Worm (Caenorhabditis elegans): ENCODE measurements around the gene C26E1.1.

The C26E1.1 gene

ce11 chrV:13286525-13286924 is 10.8 kb upstream of the C26E1.1 start:
- TF ChIP-seq unc-62 (GFP tag; optimal IDR thresholded peaks at IDR 0.05): no peak

- no peak for TF ChIP-seq unc-62 (GFP tag; optimal IDR thresholded peaks at IDR 0.05)
Measured at ce11 chrV:13288881-13289280, 8.4 kb upstream of the C26E1.1 start.

ce11 chrV:13294507-13294906 is 2.8 kb upstream of the C26E1.1 start:
- no peak for TF ChIP-seq unc-62 (GFP tag; optimal IDR thresholded peaks at IDR 0.05)

ce11 chrV:13295859-13296258 is 1.5 kb upstream of the C26E1.1 start, which contains the start of gene uig-1:
uig-1 (minus strand) TSS chrV:13295978.
- TF ChIP-seq unc-62 (GFP tag; optimal IDR thresholded peaks at IDR 0.05): no peak

ce11 chrV:13298706-13299105 is 1.4 kb downstream of the C26E1.1 start:
- no peak for TF ChIP-seq unc-62 (GFP tag; optimal IDR thresholded peaks at IDR 0.05)

ce11 chrV:13299398-13299797 is 2.1 kb downstream of the C26E1.1 start:
- TF ChIP-seq unc-62 (GFP tag; optimal IDR thresholded peaks at IDR 0.05): no peak

- no peak for TF ChIP-seq unc-62 (GFP tag; optimal IDR thresholded peaks at IDR 0.05)
Measured at ce11 chrV:13300492-13300891, 3.2 kb downstream of the C26E1.1 start.

ce11 chrV:13301443-13301842 is 4.1 kb downstream of the C26E1.1 start, which contains the start of gene ceh-79:
ceh-79 (plus strand) TSS chrV:13301833.
- no peak for TF ChIP-seq unc-62 (GFP tag; optimal IDR thresholded peaks at IDR 0.05)

- no peak for TF ChIP-seq unc-62 (GFP tag; optimal IDR thresholded peaks at IDR 0.05)
Measured at ce11 chrV:13304663-13305188, 7.4 kb downstream of the C26E1.1 start, which contains the start of gene C26E1.2. C26E1.2 (plus strand) TSS chrV:13305138.

ce11 chrV:13308616-13309015 is 11.3 kb downstream of the C26E1.1 start, which contains the start of gene C50B6.1:
C50B6.1 (plus strand) TSS chrV:13308916.
- no peak for TF ChIP-seq unc-62 (GFP tag; optimal IDR thresholded peaks at IDR 0.05)

- TF ChIP-seq unc-62 (GFP tag; optimal IDR thresholded peaks at IDR 0.05): no peak
Measured at ce11 chrV:13309806-13310205, 12.5 kb downstream of the C26E1.1 start.

- no peak for TF ChIP-seq unc-62 (GFP tag; optimal IDR thresholded peaks at IDR 0.05)
Measured at ce11 chrV:13312210-13312676, 14.9 kb downstream of the C26E1.1 start, which contains the start of gene nasp-2. nasp-2 (minus strand) TSS chrV:13312260.

- no peak for TF ChIP-seq unc-62 (GFP tag; optimal IDR thresholded peaks at IDR 0.05)
Measured at ce11 chrV:13313045-13313623, 15.8 kb downstream of the C26E1.1 start, which contains the start of gene C50B6.3. C50B6.3 (plus strand) TSS chrV:13313573.

- TF ChIP-seq unc-62 (GFP tag; optimal IDR thresholded peaks at IDR 0.05): no peak
Measured at ce11 chrV:13317911-13318502, 20.7 kb downstream of the C26E1.1 start, which contains the start of the genes col-161 and srh-18. col-161 (minus strand) TSS chrV:13318011. srh-18 (plus strand) TSS chrV:13318452.

- TF ChIP-seq unc-62 (GFP tag; optimal IDR thresholded peaks at IDR 0.05): no peak
Measured at ce11 chrV:13320676-13321075, 23.4 kb downstream of the C26E1.1 start, which contains the start of gene srh-15. srh-15 (plus strand) TSS chrV:13320976.

- TF ChIP-seq unc-62 (GFP tag; optimal IDR thresholded peaks at IDR 0.05): no peak
Measured at ce11 chrV:13324933-13325760, 27.8 kb downstream of the C26E1.1 start, which contains the start of gene C50B6.7. C50B6.7 (minus strand) TSS chrV:13324983.

All from whole organism, dauer.